Worm (Caenorhabditis elegans) whole organism, early embryonic: ENCODE results near the gene F35C11.5.

ENCODE experiments used
- B0310.2 ChIP-seq: sonication (generic microtip); optimal IDR thresholded peaks from 2 replicates; lab custom pipeline; 2016; ENCODE audit warnings: mild to moderate bottlenecking, missing genetic modification characterization, missing compliant biosample characterization
- F13C5.2 ChIP-seq: sonication (generic microtip); optimal IDR thresholded peaks from 2 replicates; lab custom pipeline; 2017; ENCODE audit warnings: mild to moderate bottlenecking, missing genetic modification characterization, inconsistent platforms, missing compliant biosample characterization
- aly-1 ChIP-seq: sonication (generic microtip); optimal IDR thresholded peaks from 2 replicates; lab custom pipeline; 2016; ENCODE audit warnings: missing genetic modification characterization, missing compliant biosample characterization
- ama-1 ChIP-seq: fragments of 150-350 bp; optimal IDR thresholded peaks from 2 replicates; lab custom pipeline; 2014
- ceh-13 ChIP-seq: fragments of 200-800 bp; sonication (Bioruptor generic); optimal IDR thresholded peaks from 2 replicates; lab custom pipeline; 2018; ENCODE audit warnings: mild to moderate bottlenecking, missing genetic modification characterization, missing compliant biosample characterization
- ceh-36 ChIP-seq: sonication (generic microtip); optimal IDR thresholded peaks from 2 replicates; lab custom pipeline; 2016; ENCODE audit warnings: missing genetic modification characterization, inconsistent platforms, missing compliant biosample characterization
- ets-7 ChIP-seq: sonication (generic microtip); optimal IDR thresholded peaks from 2 replicates; lab custom pipeline; 2016; ENCODE audit warnings: missing genotype, missing genetic modification characterization, missing compliant biosample characterization
- flt-1 ChIP-seq: fragments of 200-800 bp; sonication (Bioruptor generic); IDR thresholded peaks from 2 replicates; pipeline ENCODE4 v1.3.6; 2022; ENCODE audit warnings: missing genetic modification characterization, missing compliant biosample characterization
- hmbx-1 ChIP-seq: sonication (generic microtip); optimal IDR thresholded peaks from 2 replicates; lab custom pipeline; 2016; ENCODE audit warnings: mild to moderate bottlenecking, missing genetic modification characterization, missing compliant biosample characterization
- hmg-4 ChIP-seq: fragments of 200-800 bp; sonication (Bioruptor generic); optimal IDR thresholded peaks from 2 replicates; lab custom pipeline; 2018; ENCODE audit warnings: mild to moderate bottlenecking, missing genetic modification characterization, missing compliant biosample characterization
- hnd-1 ChIP-seq: sonication (generic microtip); optimal IDR thresholded peaks from 2 replicates; lab custom pipeline; 2016; ENCODE audit warnings: missing genetic modification characterization, missing compliant biosample characterization
- pes-1 ChIP-seq: fragments of 200-800 bp; sonication (Bioruptor generic); IDR thresholded peaks from 2 replicates; pipeline ENCODE4 v1.3.6; 2022; ENCODE audit warnings: missing genetic modification reagents, missing genetic modification characterization, missing compliant biosample characterization
- scrt-1 ChIP-seq: fragments of 200-800 bp; sonication (Bioruptor generic); IDR thresholded peaks from 2 replicates; pipeline ENCODE4 v1.3.6; 2022; ENCODE audit warnings: missing genetic modification characterization, missing compliant biosample characterization
- sea-1 ChIP-seq: fragments of 200-800 bp; sonication (Bioruptor generic); conservative IDR thresholded peaks from 2 replicates; pipeline ENCODE4 v1.3.6; 2022; ENCODE audit warnings: missing genetic modification characterization, missing compliant biosample characterization
- tbx-11 ChIP-seq: fragments of 200-800 bp; sonication (Bioruptor generic); IDR thresholded peaks from 2 replicates; pipeline ENCODE4 v1.3.6; 2022; ENCODE audit warnings: missing genetic modification characterization, missing compliant biosample characterization
- tbx-37 ChIP-seq: fragments of 200-800 bp; sonication (Bioruptor generic); conservative IDR thresholded peaks from 2 replicates; pipeline ENCODE4 v1.3.6; 2022; ENCODE audit warnings: missing genetic modification reagents, missing genetic modification characterization, missing compliant biosample characterization
- tra-4 ChIP-seq: sonication (generic microtip); optimal IDR thresholded peaks from 2 replicates; lab custom pipeline; 2017; ENCODE audit warnings: missing genetic modification characterization, missing compliant biosample characterization

F35C11.5 gene

ce11 chrII:8226475-8226874, 27.1 kb upstream of the F35C11.5 start:
- TF ChIP-seq pes-1 (GFP tag; lab: Robert Waterston, UW) (no peak), tbx-37 (GFP tag; lab: Robert Waterston, UW) (no peak), sea-1 (no peak), tra-4 (tag; lab: Kevin White, UChicago) (no peak), ceh-36 (tag; lab: Kevin White, UChicago) (no peak), hmbx-1 (no peak), B0310.2 (tag; lab: Kevin White, UChicago) (no peak), flt-1 (GFP tag; lab: Robert Waterston, UW) (no peak), hmg-4 (no peak), hnd-1 (tag; lab: Kevin White, UChicago) (no peak), aly-1 (tag; lab: Kevin White, UChicago) (no peak), scrt-1 (GFP tag; lab: Robert Waterston, UW) (no peak), ceh-13 (GFP tag; lab: Kevin White, UChicago) (no peak), ets-7 (tag; lab: Kevin White, UChicago) (no peak), F13C5.2 (tag; lab: Kevin White, UChicago) (no peak), tbx-11 (GFP tag; lab: Robert Waterston, UW) (no peak), ama-1 (lab: Kevin White, UChicago) (no peak)

ce11 chrII:8230976-8231375, 22.6 kb upstream of the F35C11.5 start, which contains the start of gene M110.9:
M110.9 (plus strand) TSS chrII:8231276.
- TF ChIP-seq pes-1 (GFP tag; lab: Robert Waterston, UW), result no peak
- TF ChIP-seq ceh-36 (tag; lab: Kevin White, UChicago), result no peak
- TF ChIP-seq hnd-1 (tag; lab: Kevin White, UChicago), result no peak
- TF ChIP-seq flt-1 (GFP tag; lab: Robert Waterston, UW), result no peak
- no peak for TF ChIP-seq aly-1 (tag; lab: Kevin White, UChicago)
- TF ChIP-seq hmg-4, result no peak
- TF ChIP-seq scrt-1 (GFP tag; lab: Robert Waterston, UW), result no peak
- TF ChIP-seq hmbx-1, result no peak
- TF ChIP-seq ets-7 (tag; lab: Kevin White, UChicago), result no peak
- no peak for TF ChIP-seq ceh-13 (GFP tag; lab: Kevin White, UChicago)

- TF ChIP-seq tra-4 (tag; lab: Kevin White, UChicago) (no peak), hmg-4 (no peak), flt-1 (GFP tag; lab: Robert Waterston, UW) (no peak), hnd-1 (tag; lab: Kevin White, UChicago) (no peak), scrt-1 (GFP tag; lab: Robert Waterston, UW) (no peak), ceh-13 (GFP tag; lab: Kevin White, UChicago) (no peak), ama-1 (lab: Kevin White, UChicago) (no peak), ets-7 (tag; lab: Kevin White, UChicago) (no peak), hmbx-1 (no peak), ceh-36 (tag; lab: Kevin White, UChicago) (no peak), tbx-11 (GFP tag; lab: Robert Waterston, UW) (no peak), sea-1 (no peak), B0310.2 (tag; lab: Kevin White, UChicago) (no peak), pes-1 (GFP tag; lab: Robert Waterston, UW) (no peak), tbx-37 (GFP tag; lab: Robert Waterston, UW) (no peak), F13C5.2 (tag; lab: Kevin White, UChicago) (no peak), aly-1 (tag; lab: Kevin White, UChicago) (no peak)
Observed at ce11 chrII:8232489-8232888, 21.1 kb upstream of the F35C11.5 start, which contains the start of gene M110.7. M110.7 (plus strand) TSS chrII:8232789.

- TF ChIP-seq ceh-13 (GFP tag; lab: Kevin White, UChicago) (no peak), ceh-36 (tag; lab: Kevin White, UChicago) (no peak), sea-1 (no peak), tra-4 (tag; lab: Kevin White, UChicago) (no peak), hmg-4 (no peak), hnd-1 (tag; lab: Kevin White, UChicago) (no peak), aly-1 (tag; lab: Kevin White, UChicago) (no peak), tbx-37 (GFP tag; lab: Robert Waterston, UW) (no peak)
Observed at ce11 chrII:8238155-8238554, 15.4 kb upstream of the F35C11.5 start, which contains the start of gene nlp-5. nlp-5 (plus strand) TSS chrII:8238455.

- TF ChIP-seq ets-7 (tag; lab: Kevin White, UChicago) (no peak), hnd-1 (tag; lab: Kevin White, UChicago) (no peak), tbx-11 (GFP tag; lab: Robert Waterston, UW) (no peak), aly-1 (tag; lab: Kevin White, UChicago) (no peak), flt-1 (GFP tag; lab: Robert Waterston, UW) (no peak), F13C5.2 (tag; lab: Kevin White, UChicago) (no peak), tbx-37 (GFP tag; lab: Robert Waterston, UW) (no peak), ceh-36 (tag; lab: Kevin White, UChicago) (no peak), tra-4 (tag; lab: Kevin White, UChicago) (no peak), hmg-4 (no peak), B0310.2 (tag; lab: Kevin White, UChicago) (no peak)
Observed at ce11 chrII:8246476-8246875, 7.1 kb upstream of the F35C11.5 start, which contains the start of gene F35C11.3. F35C11.3 (plus strand) TSS chrII:8246776.

ce11 chrII:8248745-8249144, 4.8 kb upstream of the F35C11.5 start, which contains the start of the genes F35C11.2 and F35C11.4:
F35C11.2 (minus strand) TSS chrII:8248834.
F35C11.4 (plus strand) TSS chrII:8249004.
- TF ChIP-seq B0310.2 (tag; lab: Kevin White, UChicago), result no peak

ce11 chrII:8249710-8250109, 3.8 kb upstream of the F35C11.5 start:
- TF ChIP-seq B0310.2 (tag; lab: Kevin White, UChicago), result no peak
- no peak for TF ChIP-seq hmg-4
- no peak for TF ChIP-seq ama-1 (lab: Kevin White, UChicago)
- no peak for TF ChIP-seq tbx-11 (GFP tag; lab: Robert Waterston, UW)
- TF ChIP-seq sea-1, result no peak
- no peak for TF ChIP-seq F13C5.2 (tag; lab: Kevin White, UChicago)
- no peak for TF ChIP-seq hmbx-1
- TF ChIP-seq aly-1 (tag; lab: Kevin White, UChicago), result no peak
- no peak for TF ChIP-seq pes-1 (GFP tag; lab: Robert Waterston, UW)
- TF ChIP-seq flt-1 (GFP tag; lab: Robert Waterston, UW), result no peak
- no peak for TF ChIP-seq tra-4 (tag; lab: Kevin White, UChicago)
- no peak for TF ChIP-seq ets-7 (tag; lab: Kevin White, UChicago)
- no peak for TF ChIP-seq tbx-37 (GFP tag; lab: Robert Waterston, UW)
- TF ChIP-seq hnd-1 (tag; lab: Kevin White, UChicago), result no peak
- no peak for TF ChIP-seq ceh-36 (tag; lab: Kevin White, UChicago)
- TF ChIP-seq ceh-13 (GFP tag; lab: Kevin White, UChicago), result no peak
- no peak for TF ChIP-seq scrt-1 (GFP tag; lab: Robert Waterston, UW)
